Worm (Caenorhabditis elegans) whole organism, young adult: ENCODE data around the gene R04D3.2.
A peak's percentile ranks its signal among the peaks of the same experiment; 100 is the strongest.

Experiments used
- F10E7.11 ChIP-seq: sonication (generic microtip); optimal IDR thresholded peaks from 2 replicates; lab custom pipeline; 2017; ENCODE audit warnings: mild to moderate bottlenecking, missing genetic modification characterization, moderate library complexity, missing compliant biosample characterization
- F33H1.4 ChIP-seq: fragments of 200-800 bp; sonication (Bioruptor generic); IDR thresholded peaks from 2 replicates; pipeline ENCODE4 v1.3.6; 2022; ENCODE audit warnings: missing genetic modification reagents, missing genetic modification characterization, missing compliant biosample characterization
- F55B11.4 ChIP-seq: sonication (generic microtip); optimal IDR thresholded peaks from 2 replicates; lab custom pipeline; 2016; ENCODE audit warnings: missing compliant biosample characterization, missing genetic modification characterization, borderline replicate concordance; ENCODE audit not compliant: insufficient read depth
- K11D2.4 ChIP-seq: fragments of 200-800 bp; sonication (Bioruptor generic); IDR thresholded peaks from 2 replicates; pipeline ENCODE4 v1.3.6; 2022; ENCODE audit warnings: missing genetic modification reagents, missing genetic modification characterization, missing compliant biosample characterization
- T07F8.4 ChIP-seq: sonication (generic microtip); optimal IDR thresholded peaks from 2 replicates; lab custom pipeline; 2016; ENCODE audit warnings: mild to moderate bottlenecking, missing genetic modification characterization, moderate library complexity, missing compliant biosample characterization
- Y53G8AR.9 ChIP-seq: fragments of 200-800 bp; sonication (Bioruptor generic); conservative IDR thresholded peaks from 2 replicates; pipeline ENCODE4 v1.3.6; 2022; ENCODE audit warnings: missing genetic modification reagents, missing genetic modification characterization, missing compliant biosample characterization
- Y56A3A.18 ChIP-seq: fragments of 200-800 bp; sonication (Bioruptor generic); IDR thresholded peaks from 2 replicates; pipeline ENCODE4 v1.3.6; 2022; ENCODE audit warnings: missing genetic modification reagents, missing genetic modification characterization, missing compliant biosample characterization
- aptf-2 ChIP-seq: fragments of 200-800 bp; sonication (Bioruptor generic); conservative IDR thresholded peaks from 2 replicates; pipeline ENCODE4 v1.3.6; 2022; ENCODE audit warnings: missing genetic modification reagents, missing genetic modification characterization, missing compliant biosample characterization
- aptf-3 ChIP-seq: fragments of 200-800 bp; sonication (Bioruptor generic); IDR thresholded peaks from 2 replicates; pipeline ENCODE4 v1.3.6; 2022; ENCODE audit warnings: missing genetic modification characterization, missing compliant biosample characterization
- atf-7 ChIP-seq: sonication (generic microtip); optimal IDR thresholded peaks from 2 replicates; lab custom pipeline; 2017; ENCODE audit warnings: mild to moderate bottlenecking, missing genetic modification characterization, missing compliant biosample characterization
- athp-1 ChIP-seq: sonication (generic microtip); optimal IDR thresholded peaks from 2 replicates; lab custom pipeline; 2017; ENCODE audit warnings: mild to moderate bottlenecking, missing genetic modification characterization, missing compliant biosample characterization
- bed-1 ChIP-seq: fragments of 200-800 bp; sonication (Bioruptor generic); IDR thresholded peaks from 2 replicates; pipeline ENCODE4 v1.3.6; 2022; ENCODE audit warnings: missing genetic modification reagents, missing genetic modification characterization, missing compliant biosample characterization
- dox-1 ChIP-seq: fragments of 200-800 bp; sonication (Bioruptor generic); IDR thresholded peaks from 2 replicates; pipeline ENCODE4 v1.3.6; 2022; ENCODE audit warnings: missing genetic modification reagents, missing genetic modification characterization, missing compliant biosample characterization
- egl-18 ChIP-seq: fragments of 200-800 bp; sonication (Bioruptor generic); IDR thresholded peaks from 2 replicates; pipeline ENCODE4 v1.3.6; 2022; ENCODE audit warnings: missing genetic modification reagents, missing genetic modification characterization, missing compliant biosample characterization
- ekl-4 ChIP-seq: fragments of 200-800 bp; sonication (Bioruptor generic); IDR thresholded peaks from 2 replicates; pipeline ENCODE4 v1.3.6; 2022; ENCODE audit warnings: missing genetic modification reagents, missing genetic modification characterization, missing compliant biosample characterization
- ets-4 ChIP-seq: fragments of 200-800 bp; sonication (Bioruptor generic); optimal IDR thresholded peaks from 2 replicates; lab custom pipeline; 2018; ENCODE audit warnings: mild to moderate bottlenecking, missing genetic modification characterization, missing compliant biosample characterization
- gei-17 ChIP-seq: fragments of 200-800 bp; sonication (Bioruptor generic); optimal IDR thresholded peaks from 2 replicates; lab custom pipeline; 2018; ENCODE audit warnings: mild to moderate bottlenecking, missing genetic modification characterization, missing compliant biosample characterization
- him-1 ChIP-seq: sonication (generic microtip); optimal IDR thresholded peaks from 2 replicates; lab custom pipeline; 2016; ENCODE audit warnings: missing genotype, missing genetic modification reagents, missing genetic modification characterization, missing compliant biosample characterization
- hlh-12 ChIP-seq: sonication (generic microtip); optimal IDR thresholded peaks from 2 replicates; lab custom pipeline; 2016; ENCODE audit warnings: missing genetic modification characterization, missing compliant biosample characterization
- hlh-26 ChIP-seq: fragments of 200-800 bp; sonication (Bioruptor generic); conservative IDR thresholded peaks from 2 replicates; pipeline ENCODE4 v1.3.6; 2022; ENCODE audit warnings: missing genetic modification reagents, missing genetic modification characterization, missing compliant biosample characterization
- lin-26 ChIP-seq: fragments of 200-800 bp; sonication (Bioruptor generic); IDR thresholded peaks from 2 replicates; pipeline ENCODE4 v1.3.6; 2022; ENCODE audit warnings: missing genetic modification reagents, missing genetic modification characterization, missing compliant biosample characterization
- lin-35 ChIP-seq, 3 experiments: fragments of 150-350 bp in 2 of 3; sonication (generic microtip) in 1 of 3; optimal IDR thresholded peaks; 2 replicates each; lab custom pipeline; 2014 to 2018; ENCODE audit warnings: missing biosample characterization in 3 of 3, missing genetic modification characterization in 3 of 3, missing genetic modification reagents in 3 of 3
- lir-1 ChIP-seq: fragments of 200-800 bp; sonication (Bioruptor generic); conservative IDR thresholded peaks from 2 replicates; pipeline ENCODE4 v1.3.6; 2022; ENCODE audit warnings: missing genetic modification reagents, missing genetic modification characterization, missing compliant biosample characterization
- madf-3 ChIP-seq: fragments of 200-800 bp; sonication (Bioruptor generic); IDR thresholded peaks from 2 replicates; pipeline ENCODE4 v1.3.6; 2022; ENCODE audit warnings: missing genetic modification reagents, missing genetic modification characterization, missing compliant biosample characterization
- madf-6 ChIP-seq: fragments of 200-800 bp; sonication (Bioruptor generic); IDR thresholded peaks from 2 replicates; pipeline ENCODE4 v1.3.6; 2022; ENCODE audit warnings: missing genetic modification reagents, missing genetic modification characterization, missing compliant biosample characterization
- madf-8 ChIP-seq: fragments of 200-800 bp; sonication (Bioruptor generic); conservative IDR thresholded peaks from 2 replicates; pipeline ENCODE4 v1.3.6; 2022; ENCODE audit warnings: missing genetic modification reagents, missing genetic modification characterization, missing compliant biosample characterization
- nfya-1 ChIP-seq: sonication (generic microtip); optimal IDR thresholded peaks from 2 replicates; lab custom pipeline; 2017; ENCODE audit warnings: antibody characterized with exemption, missing compliant biosample characterization, missing genetic modification characterization, borderline replicate concordance; ENCODE audit not compliant: insufficient read depth
- nfya-2 ChIP-seq: fragments of 200-800 bp; sonication (Bioruptor generic); IDR thresholded peaks from 2 replicates; pipeline ENCODE4 v1.3.6; 2022; ENCODE audit warnings: missing genetic modification reagents, missing genetic modification characterization, missing compliant biosample characterization
- nfyb-1 ChIP-seq: fragments of 200-800 bp; sonication (Bioruptor generic); IDR thresholded peaks from 2 replicates; pipeline ENCODE4 v1.3.6; 2022; ENCODE audit warnings: missing genetic modification reagents, missing genetic modification characterization, missing compliant biosample characterization
- nhr-120 ChIP-seq: fragments of 200-800 bp; sonication (Bioruptor generic); IDR thresholded peaks from 2 replicates; pipeline ENCODE4 v1.3.6; 2022; ENCODE audit warnings: missing genetic modification characterization, missing compliant biosample characterization
- nhr-27 ChIP-seq: fragments of 200-800 bp; sonication (Bioruptor generic); optimal IDR thresholded peaks from 2 replicates; lab custom pipeline; 2018; ENCODE audit warnings: mild to moderate bottlenecking, missing genetic modification characterization, moderate library complexity, missing compliant biosample characterization
- nhr-80 ChIP-seq: sonication (generic microtip); optimal IDR thresholded peaks from 2 replicates; lab custom pipeline; 2016; ENCODE audit warnings: missing genetic modification characterization, missing compliant biosample characterization
- rec-8 ChIP-seq, 2 experiments: sonication (generic microtip); optimal IDR thresholded peaks; 2 replicates each; lab custom pipeline; 2016; ENCODE audit warnings: mild to moderate bottlenecking in 2 of 2, missing genetic modification characterization in 2 of 2, missing genetic modification reagents in 2 of 2, missing genotype in 2 of 2, missing biosample characterization in 1 of 2, missing compliant biosample characterization in 1 of 2, moderate library complexity in 1 of 2
- rpc-1 ChIP-seq, 2 experiments: fragments of 150-350 bp in 1 of 2; sonication (generic microtip) in 1 of 2; optimal IDR thresholded peaks; 2 replicates each; lab custom pipeline; 2014 to 2018; ENCODE audit warnings: missing biosample characterization in 1 of 2, missing genetic modification characterization in 1 of 2, missing genetic modification reagents in 1 of 2, missing genotype in 1 of 2
- sdz-38 ChIP-seq: sonication (generic microtip); optimal IDR thresholded peaks from 2 replicates; lab custom pipeline; 2016; ENCODE audit warnings: missing genotype, missing genetic modification characterization, missing compliant biosample characterization
- snpc-1.1 ChIP-seq: sonication (generic microtip); optimal IDR thresholded peaks from 2 replicates; lab custom pipeline; 2017; ENCODE audit warnings: missing genetic modification characterization, mild to moderate bottlenecking, missing compliant biosample characterization, antibody characterized with exemption, moderate library complexity, missing genotype, missing genetic modification reagents; ENCODE audit not compliant: insufficient read depth
- snpc-1.3 ChIP-seq: sonication (generic microtip); optimal IDR thresholded peaks from 2 replicates; lab custom pipeline; 2017; ENCODE audit warnings: missing genetic modification characterization, mild to moderate bottlenecking, missing compliant biosample characterization, antibody characterized with exemption, moderate library complexity, missing genotype, missing genetic modification reagents; ENCODE audit not compliant: insufficient read depth
- snpc-3.4 ChIP-seq: sonication (generic microtip); optimal IDR thresholded peaks from 2 replicates; lab custom pipeline; 2017; ENCODE audit warnings: missing genetic modification characterization, mild to moderate bottlenecking, missing compliant biosample characterization, antibody characterized with exemption, moderate library complexity, missing genotype, missing genetic modification reagents
- snpc-4 ChIP-seq, 5 experiments: fragments of 150-350 bp in 1 of 5; sonication (generic microtip) in 4 of 5; optimal IDR thresholded peaks; 2 replicates each; lab custom pipeline; 2014 to 2018; ENCODE audit warnings: missing genetic modification characterization in 5 of 5, missing biosample characterization in 3 of 5, antibody characterized with exemption in 2 of 5, mild to moderate bottlenecking in 2 of 5, missing compliant biosample characterization in 2 of 5, missing genotype in 2 of 5, moderate library complexity in 2 of 5, missing genetic modification reagents in 1 of 5
- sptf-2 ChIP-seq: fragments of 200-800 bp; sonication (Bioruptor generic); optimal IDR thresholded peaks from 2 replicates; lab custom pipeline; 2018; ENCODE audit warnings: mild to moderate bottlenecking, missing genetic modification characterization, missing compliant biosample characterization
- zfh-2 ChIP-seq: fragments of 200-800 bp; sonication (Bioruptor generic); conservative IDR thresholded peaks from 2 replicates; pipeline ENCODE4 v1.3.6; 2022; ENCODE audit warnings: missing genetic modification reagents, missing genetic modification characterization, missing compliant biosample characterization
- zim-3 ChIP-seq: sonication (generic microtip); optimal IDR thresholded peaks from 2 replicates; lab custom pipeline; 2017; ENCODE audit warnings: mild to moderate bottlenecking, missing genetic modification characterization, moderate library complexity, missing compliant biosample characterization

R04D3.2 gene

ce11 chrX:13293023-13293422 is 6.6 kb upstream of the R04D3.2 start (continued):
- TF ChIP-seq egl-18: no peak
- no peak for TF ChIP-seq dox-1 (GFP tag; lab: Robert Waterston, UW)
- TF ChIP-seq snpc-3.4 (tag; lab: Kevin White, UChicago): peak; percentile 35
- TF ChIP-seq Y53G8AR.9 (GFP tag; lab: Robert Waterston, UW): no peak
- TF ChIP-seq nhr-120 (GFP tag; lab: Robert Waterston, UW): no peak
- TF ChIP-seq F33H1.4 (GFP tag; lab: Robert Waterston, UW): no peak
- TF ChIP-seq bed-1 (GFP tag; lab: Robert Waterston, UW): no peak
- no peak for TF ChIP-seq atf-7 (tag; lab: Kevin White, UChicago)
- no peak for TF ChIP-seq F55B11.4 (tag; lab: Kevin White, UChicago)
- TF ChIP-seq ets-4 (GFP tag; lab: Kevin White, UChicago): no peak
- no peak for TF ChIP-seq nfya-1
- peak in 1 of 2 experiments; percentile 32 for TF ChIP-seq rec-8 (tag; optimal IDR thresholded peaks at IDR 0.05; lab: Kevin White, UChicago)
- TF ChIP-seq Y56A3A.18 (GFP tag; lab: Robert Waterston, UW): no peak
- no peak for TF ChIP-seq sptf-2 (GFP tag; lab: Kevin White, UChicago)
- TF ChIP-seq hlh-26: no peak
- TF ChIP-seq gei-17 (GFP tag; lab: Kevin White, UChicago): no peak
- no peak for TF ChIP-seq zfh-2 (GFP tag; lab: Robert Waterston, UW)
- TF ChIP-seq madf-3 (GFP tag; lab: Robert Waterston, UW): no peak
- TF ChIP-seq K11D2.4 (GFP tag; lab: Robert Waterston, UW): no peak
- TF ChIP-seq snpc-1.3: no peak
- TF ChIP-seq rpc-1 (optimal IDR thresholded peaks at IDR 0.05; lab: Kevin White, UChicago): peak; percentile 79
- peak; percentile 94 for TF ChIP-seq rpc-1 (tag; optimal IDR thresholded peaks at IDR 0.05; lab: Kevin White, UChicago)
- peak; percentile 40 for TF ChIP-seq him-1 (tag; lab: Kevin White, UChicago)
- no peak for TF ChIP-seq nfyb-1 (GFP tag; lab: Robert Waterston, UW)
- no peak for TF ChIP-seq zim-3 (tag; lab: Kevin White, UChicago)
- TF ChIP-seq snpc-4 (GFP tag; optimal IDR thresholded peaks at IDR 0.05; lab: Kevin White, UChicago): peak; percentile 43
- TF ChIP-seq snpc-4 (tag; optimal IDR thresholded peaks at IDR 0.05; lab: Kevin White, UChicago): peak in 1 of 4 experiments; percentile 58
- TF ChIP-seq athp-1: no peak
- no peak for TF ChIP-seq F10E7.11

- no peak for TF ChIP-seq snpc-1.1 (tag; lab: Kevin White, UChicago)
- TF ChIP-seq hlh-12 (tag; lab: Kevin White, UChicago): no peak
- TF ChIP-seq athp-1: no peak
- TF ChIP-seq T07F8.4 (tag; lab: Kevin White, UChicago): no peak
- TF ChIP-seq lir-1 (GFP tag; lab: Robert Waterston, UW): no peak
- no peak for TF ChIP-seq madf-8 (GFP tag; lab: Robert Waterston, UW)
- TF ChIP-seq aptf-2 (GFP tag; lab: Robert Waterston, UW): no peak
- TF ChIP-seq F33H1.4 (GFP tag; lab: Robert Waterston, UW): no peak
- TF ChIP-seq F10E7.11: no peak
- TF ChIP-seq ekl-4: no peak
- no peak for TF ChIP-seq lin-35 (GFP tag; optimal IDR thresholded peaks at IDR 0.05; lab: Kevin White, UChicago)
- no peak for TF ChIP-seq madf-6 (GFP tag; lab: Robert Waterston, UW)
- no peak for TF ChIP-seq nhr-80
- TF ChIP-seq aptf-3: no peak
- TF ChIP-seq sdz-38 (tag; lab: Kevin White, UChicago): no peak
- no peak for TF ChIP-seq nhr-27 (tag; lab: Kevin White, UChicago)
- no peak for TF ChIP-seq nfya-2
- TF ChIP-seq lin-26 (GFP tag; lab: Robert Waterston, UW): no peak
Observed at ce11 chrX:13291506-13291905, 5.1 kb upstream of the R04D3.2 start, which contains the start of gene srd-38. Gene srd-38, plus strand, starts transcription at chrX:13291806.
